Worm (Caenorhabditis elegans) whole organism, dauer: Measurements from ENCODE around the gene T24H7.9.

ENCODE experiments used
- unc-62 ChIP-seq: sonication (generic microtip); optimal IDR thresholded peaks from 2 replicates; lab custom pipeline; 2017; ENCODE audit warnings: missing biosample characterization, missing genetic modification reagents, missing genetic modification characterization

Gene T24H7.9

DNA sequence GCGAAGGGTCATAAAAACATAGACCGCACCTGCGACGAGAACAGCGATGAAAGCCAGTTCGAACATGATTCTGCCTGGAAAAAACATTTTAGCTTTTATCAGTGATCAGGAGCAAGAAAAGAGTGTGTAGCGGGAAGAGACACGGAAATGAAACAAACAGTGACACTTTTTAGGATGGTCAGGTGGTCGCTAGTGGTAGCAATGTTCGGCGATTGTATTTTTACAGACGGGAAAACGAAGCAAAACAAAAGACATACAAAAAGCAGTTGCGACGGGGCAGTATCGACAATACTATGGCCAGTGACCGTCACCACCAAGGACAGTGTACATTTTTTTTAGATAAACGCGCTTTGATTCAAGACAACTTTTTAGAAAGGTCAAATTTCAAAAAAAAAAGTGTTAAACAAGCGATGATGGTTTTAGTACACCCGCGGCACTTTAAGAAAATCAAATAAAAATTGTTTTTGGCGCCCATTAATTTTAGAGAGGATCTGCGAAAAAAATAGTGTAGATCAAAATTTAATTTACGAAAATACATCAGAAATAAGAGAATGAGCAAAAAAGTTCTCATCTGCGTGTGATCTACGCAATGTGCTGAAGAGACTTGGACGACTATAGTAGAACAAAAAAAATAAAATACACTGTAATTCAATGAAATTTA is at the start of gene T24H7.9:
T24H7.9 (minus strand) TSS at position 74 of the 661 bp plus-strand sequence.
- TF ChIP-seq unc-62 (GFP tag; lab: Kevin White, UChicago), result no peak

DNA sequence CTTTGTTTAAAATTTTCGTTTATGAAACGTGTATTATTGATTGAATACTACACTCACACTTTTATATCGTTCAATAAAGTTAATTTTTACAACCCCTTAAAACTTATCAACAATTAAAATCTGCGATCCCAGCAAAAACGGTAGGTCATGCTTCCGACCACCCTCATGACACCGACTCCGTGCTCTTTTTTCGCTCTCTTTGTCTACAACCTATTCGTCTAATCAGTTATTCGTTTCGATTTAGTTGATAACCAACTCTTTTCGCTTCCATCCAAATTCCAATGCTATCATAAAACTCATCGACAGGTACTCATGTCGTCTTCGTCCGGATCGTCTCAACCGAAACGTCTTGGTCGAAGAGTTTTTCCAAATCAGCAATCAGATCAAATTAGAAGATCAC is 47.8 kb upstream of the T24H7.9 start, which contains the start of gene F13H8.1:
F13H8.1 (plus strand) TSS at position 311 of the 400 bp plus-strand sequence.
- TF ChIP-seq unc-62 (GFP tag; lab: Kevin White, UChicago), result no peak

DNA sequence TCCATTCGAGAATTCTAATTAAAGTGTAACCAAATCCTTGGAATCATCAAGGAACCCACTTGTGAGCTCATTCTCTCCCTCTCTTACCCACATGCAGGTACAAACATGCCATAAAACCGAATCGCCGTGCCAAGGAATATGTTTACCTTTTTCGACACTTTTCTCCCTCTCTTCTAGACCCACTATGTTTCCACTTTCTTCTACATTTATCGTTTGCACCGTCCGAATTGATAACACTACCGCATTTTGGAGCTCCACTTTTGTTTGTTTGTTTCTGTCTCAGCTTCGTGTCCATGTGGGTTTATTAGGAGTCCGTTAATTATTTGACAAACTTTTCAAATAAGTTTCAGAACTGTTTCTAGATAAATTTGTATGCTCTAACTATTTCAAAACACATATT is 46.6 kb upstream of the T24H7.9 start:
- no peak for TF ChIP-seq unc-62 (GFP tag; lab: Kevin White, UChicago)

DNA sequence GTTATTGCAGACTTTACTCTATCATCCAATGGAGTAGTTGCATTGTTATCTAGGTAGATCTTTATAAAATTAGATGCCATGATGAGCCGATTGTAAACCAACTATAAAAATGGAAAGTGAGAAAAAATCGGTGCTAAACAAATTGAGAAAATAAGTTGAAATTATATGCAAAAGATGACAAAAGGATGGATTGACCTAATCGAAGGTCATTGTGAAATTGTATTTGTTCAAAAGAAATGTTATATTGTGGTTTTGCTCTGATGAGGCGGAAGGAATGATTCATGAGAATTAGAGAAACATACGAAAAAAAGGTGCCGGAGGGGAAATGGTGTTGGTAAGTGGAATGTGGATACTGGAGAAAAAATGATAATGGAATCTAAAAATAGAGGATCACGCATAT is 45.7 kb upstream of the T24H7.9 start, which contains the start of gene scly-1:
scly-1 (minus strand) TSS at position 101 of the 400 bp plus-strand sequence.
- TF ChIP-seq unc-62 (GFP tag; lab: Kevin White, UChicago), result no peak

DNA sequence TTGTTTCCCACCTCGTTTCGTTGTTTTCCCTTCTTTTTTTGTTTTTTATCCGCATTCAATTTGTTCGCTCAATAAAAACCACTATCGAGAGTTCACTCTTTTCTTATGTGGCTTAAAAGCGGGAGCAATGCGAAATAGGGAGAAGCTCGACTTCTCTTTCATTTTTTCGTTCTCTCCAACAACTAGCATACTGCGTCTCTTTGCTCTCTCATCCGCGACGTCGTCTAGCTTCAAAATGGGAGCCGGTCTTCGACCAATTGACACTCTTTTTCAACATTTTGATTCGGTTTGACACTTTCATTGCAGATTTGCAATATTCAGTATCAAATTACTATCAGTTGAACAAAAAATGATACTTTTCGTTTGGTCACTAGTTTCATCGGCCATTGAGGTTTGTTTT is 38.6 kb upstream of the T24H7.9 start, which contains the start of gene bpl-1:
bpl-1 (plus strand) TSS at position 301 of the 400 bp plus-strand sequence.
- TF ChIP-seq unc-62 (GFP tag; lab: Kevin White, UChicago), result no peak

DNA sequence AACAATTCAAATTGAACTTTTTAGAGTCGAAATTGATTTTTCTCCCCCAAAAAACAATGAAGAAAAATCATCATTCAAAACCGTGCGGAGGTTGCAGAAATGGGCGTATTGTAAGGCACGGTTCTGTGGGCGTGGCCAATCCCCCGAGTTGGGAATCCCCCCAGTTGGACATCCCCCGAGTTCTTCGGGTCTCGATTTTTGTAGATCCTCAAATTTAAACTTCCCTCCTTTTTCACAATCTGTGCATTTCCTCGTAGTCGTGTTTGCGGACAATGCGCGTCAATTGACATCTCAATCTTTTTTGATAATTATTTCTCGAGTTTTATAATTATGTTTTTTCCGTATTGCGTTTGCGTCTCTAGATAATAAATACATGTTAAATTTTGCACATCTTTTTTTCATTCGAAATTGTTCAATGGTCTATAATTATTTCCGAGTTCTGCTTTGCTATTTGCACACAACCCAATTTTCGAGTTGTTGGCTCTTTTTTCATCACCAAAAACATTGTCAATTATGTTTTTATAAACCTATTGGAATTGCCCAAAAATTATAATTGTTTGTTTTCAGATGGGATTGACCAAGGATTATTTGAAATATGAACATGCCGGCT is 34.6 kb upstream of the T24H7.9 start, which contains the start of gene F13H8.2:
F13H8.2 (plus strand) TSS at position 560 of the 610 bp plus-strand sequence.
- TF ChIP-seq unc-62 (GFP tag; lab: Kevin White, UChicago), result no peak

DNA sequence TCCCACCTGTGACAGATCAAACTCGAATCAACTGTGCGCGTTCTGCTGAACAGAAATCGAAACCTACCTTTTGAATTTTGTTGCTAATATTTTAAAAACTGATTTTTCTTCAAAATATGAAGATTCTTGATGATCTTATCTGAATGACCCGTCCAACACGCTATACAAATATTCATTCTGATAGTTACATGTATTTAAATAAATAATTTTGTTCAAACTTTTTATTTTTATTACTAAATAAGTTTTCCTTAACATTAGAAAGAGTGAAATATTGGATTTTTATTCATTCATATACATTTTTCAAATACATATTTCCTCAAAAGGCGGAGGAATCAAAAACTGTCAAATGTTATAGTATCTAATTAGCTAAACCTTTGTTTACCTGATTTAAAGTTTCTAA is 32.7 kb upstream of the T24H7.9 start, which contains the start of gene F13H8.8:
F13H8.8 (minus strand) TSS at position 101 of the 400 bp plus-strand sequence.
- TF ChIP-seq unc-62 (GFP tag; lab: Kevin White, UChicago), result no peak

DNA sequence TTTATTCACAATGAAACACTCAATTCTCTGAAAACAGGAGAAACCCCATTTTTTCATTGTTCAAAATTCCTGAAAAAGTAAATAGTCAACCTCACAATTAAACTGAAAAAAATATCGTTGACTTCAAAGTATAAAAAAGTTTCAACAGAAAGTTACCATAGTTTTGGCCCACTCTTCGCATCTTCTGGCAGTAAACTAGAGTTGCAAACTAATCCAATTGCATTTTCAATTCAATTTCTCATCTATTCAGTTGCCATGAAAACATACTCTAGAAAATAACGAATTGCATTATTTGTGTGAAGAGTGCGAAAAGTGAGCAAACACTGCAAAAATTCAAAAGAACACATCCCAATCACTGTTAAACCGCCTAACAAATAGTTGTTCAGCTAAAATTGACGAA is 28.4 kb upstream of the T24H7.9 start, which contains the start of gene F13H8.3:
F13H8.3 (plus strand) TSS at position 301 of the 400 bp plus-strand sequence.
- no peak for TF ChIP-seq unc-62 (GFP tag; lab: Kevin White, UChicago)

DNA sequence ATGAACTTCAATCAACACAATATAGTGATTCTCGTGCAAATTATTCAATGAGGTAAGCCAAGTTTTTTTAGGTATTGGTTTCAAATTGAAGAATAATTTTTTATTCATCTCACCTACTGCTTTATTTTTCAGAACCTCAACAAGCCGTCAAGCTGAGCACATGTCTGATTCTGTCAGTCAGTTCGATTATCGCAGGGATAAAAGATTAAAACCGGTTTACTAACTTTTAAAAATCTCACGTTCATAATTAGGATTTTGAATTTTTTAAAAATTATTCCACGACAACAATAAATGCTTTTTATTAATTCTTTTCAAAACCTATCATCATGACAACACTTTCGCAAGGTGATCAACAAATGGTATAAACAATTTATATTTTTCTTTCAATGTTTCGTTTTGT is 26.9 kb upstream of the T24H7.9 start, which contains the start of gene F13H8.12:
F13H8.12 (plus strand) TSS at position 301 of the 400 bp plus-strand sequence.
- no peak for TF ChIP-seq unc-62 (GFP tag; lab: Kevin White, UChicago)

DNA sequence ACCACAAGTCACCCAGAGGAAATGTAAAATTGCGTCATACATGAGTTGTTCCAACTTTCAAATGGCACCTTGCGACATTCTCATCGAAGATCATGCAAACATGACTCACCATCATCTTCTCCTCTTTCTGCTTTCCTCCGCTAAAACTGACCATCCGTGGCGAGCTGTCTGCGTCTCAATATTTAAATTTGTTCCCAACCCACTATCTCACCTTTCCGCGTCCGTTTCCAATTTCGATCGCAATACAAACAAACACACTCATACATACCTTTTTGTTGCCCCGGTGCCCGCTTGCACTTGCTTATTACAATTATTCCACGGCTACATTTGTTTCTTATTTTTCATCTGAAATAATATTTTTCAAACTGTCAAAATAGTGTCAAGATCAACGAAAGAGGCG is 25.4 kb upstream of the T24H7.9 start, which contains the start of gene nmgp-1:
nmgp-1 (plus strand) TSS at position 174 of the 400 bp plus-strand sequence.
- no peak for TF ChIP-seq unc-62 (GFP tag; lab: Kevin White, UChicago)

DNA sequence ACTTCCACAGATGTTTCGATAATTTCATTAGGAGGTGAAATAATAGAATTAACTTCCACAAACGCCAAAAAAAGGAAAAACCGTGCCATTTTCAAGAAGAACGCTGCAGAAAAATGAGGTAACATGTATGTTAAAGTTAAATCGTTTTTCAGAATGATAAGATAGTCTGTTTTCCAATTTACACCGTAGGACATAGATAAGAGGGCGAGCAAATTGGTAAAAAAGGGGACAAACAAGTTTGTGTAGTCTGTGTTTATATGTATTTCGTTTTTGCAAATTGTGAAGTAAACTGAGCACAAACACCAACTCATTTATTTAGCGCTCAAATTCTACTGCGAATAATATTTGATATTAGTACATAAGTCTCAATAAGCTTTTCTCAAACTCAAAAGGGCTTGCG is 24.6 kb upstream of the T24H7.9 start, which contains the start of gene F13H8.11:
F13H8.11 (minus strand) TSS at position 155 of the 400 bp plus-strand sequence.
- TF ChIP-seq unc-62 (GFP tag; lab: Kevin White, UChicago), result no peak

DNA sequence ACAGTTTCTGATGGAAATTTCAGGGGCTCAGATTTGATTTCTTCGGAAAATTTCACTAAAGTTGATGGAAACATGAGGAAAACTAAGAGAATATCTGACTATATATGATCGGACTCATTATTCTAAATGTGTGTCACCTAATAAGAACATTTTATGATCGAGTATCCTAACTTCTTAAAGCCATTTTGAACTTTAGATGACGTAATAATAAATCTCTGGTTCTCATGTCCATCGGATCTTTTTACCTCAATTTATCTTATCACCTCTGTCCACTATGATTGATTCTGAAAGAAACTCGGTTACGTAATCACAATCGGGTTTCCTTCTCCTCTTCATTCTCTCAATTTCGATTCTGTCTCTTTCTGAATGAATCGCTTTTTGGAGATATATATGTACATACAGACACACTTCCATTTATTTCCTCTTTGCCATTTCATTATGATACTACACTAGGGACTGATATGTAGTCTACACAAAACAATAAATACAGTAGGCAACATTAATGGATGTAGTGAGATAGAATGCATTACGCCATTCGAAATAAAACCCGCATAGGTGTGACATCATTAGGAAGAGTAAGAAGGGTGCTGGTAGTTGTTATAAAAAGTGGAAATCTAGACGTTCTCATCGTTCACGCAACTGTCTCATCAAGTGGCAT is 22.0 kb upstream of the T24H7.9 start:
- TF ChIP-seq unc-62 (GFP tag; lab: Kevin White, UChicago), result no peak

DNA sequence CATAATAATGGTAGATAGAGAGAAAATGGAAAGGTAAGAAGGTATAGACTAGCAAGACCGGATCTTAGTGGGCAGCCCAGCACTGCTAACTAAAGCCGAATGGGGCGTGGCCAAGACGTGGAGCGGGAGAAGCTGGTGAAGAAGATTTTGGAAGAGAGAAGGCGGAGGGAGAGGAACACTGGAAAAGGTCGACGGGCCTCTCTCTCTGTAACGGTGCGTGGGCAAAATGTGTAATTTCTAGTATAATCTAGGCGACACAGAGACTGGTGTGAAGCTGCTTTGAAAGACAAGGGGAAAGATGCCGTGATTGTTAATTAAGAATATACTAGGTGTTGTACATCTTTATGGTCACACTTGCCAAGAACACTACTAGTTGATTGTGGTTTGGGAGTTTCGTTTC is 20.7 kb upstream of the T24H7.9 start, which contains the start of gene F13H8.5:
F13H8.5 (minus strand) TSS at position 101 of the 400 bp plus-strand sequence.
- no peak for TF ChIP-seq unc-62 (GFP tag; lab: Kevin White, UChicago)

DNA sequence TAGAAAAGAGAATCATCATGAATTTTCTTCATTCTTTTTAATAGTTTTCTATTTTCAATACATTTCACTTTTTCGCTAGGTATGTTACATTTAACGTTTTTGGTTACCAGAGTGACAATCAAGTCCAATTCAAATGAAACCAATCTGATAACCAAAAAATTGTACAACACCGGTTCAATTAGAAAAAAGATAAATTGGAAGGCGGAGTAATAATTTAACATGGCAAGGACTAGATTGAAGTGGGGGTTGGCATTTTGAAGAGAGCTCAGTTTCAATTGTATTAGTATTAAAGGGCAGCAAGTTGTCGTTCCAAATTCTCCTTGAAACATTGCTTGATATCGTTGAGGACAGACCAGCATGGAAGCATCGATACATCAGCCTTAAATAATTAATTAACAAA is 17.4 kb upstream of the T24H7.9 start:
- TF ChIP-seq unc-62 (GFP tag; lab: Kevin White, UChicago), result no peak

DNA sequence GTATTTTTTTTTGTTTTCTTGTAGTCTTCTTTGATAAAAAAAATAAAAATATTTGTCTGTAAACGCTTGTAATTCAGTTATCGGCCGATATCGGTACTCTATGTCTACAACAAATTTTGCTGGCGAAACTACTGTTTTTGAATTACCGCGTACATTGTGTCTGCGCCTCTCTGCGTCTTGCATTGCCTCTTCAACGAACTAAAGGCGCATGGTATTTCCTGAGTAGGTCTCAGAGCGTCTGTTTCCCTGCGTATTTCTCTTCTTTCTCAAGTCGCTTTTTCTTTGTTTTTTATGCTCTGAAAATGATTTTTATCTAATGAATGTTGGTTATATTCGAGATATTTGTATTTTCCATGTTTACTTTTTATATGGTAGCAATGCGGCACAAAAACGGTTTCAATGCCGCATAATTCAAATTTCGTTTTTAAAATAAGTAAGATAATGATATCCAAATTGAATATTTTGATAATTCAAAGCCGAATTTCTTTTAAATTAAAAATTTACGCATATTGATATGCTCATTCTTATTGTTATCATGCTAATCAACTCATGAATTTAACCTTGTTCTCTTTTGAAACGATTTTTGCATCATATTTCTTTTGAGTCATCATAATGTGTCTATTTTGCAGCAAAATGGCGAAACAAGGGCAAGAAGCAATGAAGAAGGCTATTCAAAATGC is 15.6 kb upstream of the T24H7.9 start, which contains the start of gene phb-2:
phb-2 (plus strand) TSS at position 630 of the 680 bp plus-strand sequence.
- TF ChIP-seq unc-62 (GFP tag; lab: Kevin White, UChicago), result no peak
